Worm (Caenorhabditis elegans) whole organism, late embryonic: ENCODE measurements around the gene srab-10.

ENCODE experiments used
- C08G9.2 ChIP-seq: sonication (generic microtip); optimal IDR thresholded peaks from 2 replicates; lab custom pipeline; 2016; ENCODE audit warnings: mild to moderate bottlenecking, missing genetic modification characterization, moderate library complexity, missing compliant biosample characterization
- F13H6.1 ChIP-seq: sonication (generic microtip); optimal IDR thresholded peaks from 2 replicates; lab custom pipeline; 2016; ENCODE audit warnings: missing genetic modification characterization, missing compliant biosample characterization
- ceh-48 ChIP-seq: sonication (generic microtip); optimal IDR thresholded peaks from 2 replicates; lab custom pipeline; 2016; ENCODE audit warnings: missing genetic modification characterization, inconsistent platforms, missing compliant biosample characterization
- dmd-4 ChIP-seq: sonication (generic microtip); optimal IDR thresholded peaks from 2 replicates; lab custom pipeline; 2016; ENCODE audit warnings: borderline replicate concordance, missing genetic modification characterization, missing compliant biosample characterization
- ets-4 ChIP-seq: sonication (generic microtip); optimal IDR thresholded peaks from 2 replicates; lab custom pipeline; 2016; ENCODE audit warnings: missing genetic modification characterization, missing compliant biosample characterization
- fkh-10 ChIP-seq: fragments of 150-350 bp; optimal IDR thresholded peaks from 2 replicates; lab custom pipeline; 2014; ENCODE audit warnings: missing biosample characterization, missing genetic modification reagents, missing genetic modification characterization
- nfya-1 ChIP-seq: sonication (generic microtip); optimal IDR thresholded peaks from 2 replicates; lab custom pipeline; 2017; ENCODE audit warnings: missing genetic modification characterization, mild to moderate bottlenecking, missing compliant biosample characterization, antibody characterized with exemption, moderate library complexity
- nhr-11 ChIP-seq: fragments of 150-350 bp; optimal IDR thresholded peaks from 2 replicates; lab custom pipeline; 2014; ENCODE audit warnings: missing biosample characterization, missing genetic modification characterization
- unc-55 ChIP-seq: sonication (generic microtip); optimal IDR thresholded peaks from 2 replicates; lab custom pipeline; 2017; ENCODE audit warnings: missing biosample characterization, missing genetic modification reagents, missing genetic modification characterization

DNA sequence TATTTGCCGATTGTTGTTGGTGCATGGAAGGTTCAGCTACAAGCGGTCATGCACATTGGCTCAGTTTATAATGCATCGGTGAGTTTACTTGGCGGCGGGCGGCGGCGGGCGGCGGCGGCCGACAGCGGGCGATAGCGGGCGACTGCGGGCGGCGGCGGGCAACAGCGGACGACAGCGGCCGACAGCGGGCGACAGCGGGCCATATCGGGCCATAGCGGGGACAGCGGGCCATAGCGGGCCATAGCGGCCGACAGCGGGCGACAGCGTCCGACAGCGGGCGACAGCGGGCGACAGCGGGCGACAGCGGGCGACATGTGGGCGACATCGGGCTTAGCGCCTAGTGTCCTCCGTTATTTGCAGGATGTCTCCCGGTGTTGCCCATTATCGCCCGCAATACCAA is 12.3 kb downstream of the srab-10 start:
- TF ChIP-seq nfya-1 (tag; lab: Kevin White, UChicago), result no peak
- TF ChIP-seq ets-4 (tag; lab: Kevin White, UChicago), result no peak
- no peak for TF ChIP-seq C08G9.2
- TF ChIP-seq F13H6.1, result no peak
- TF ChIP-seq ceh-48, result no peak
- TF ChIP-seq unc-55, result no peak
- TF ChIP-seq dmd-4, result no peak
- TF ChIP-seq nhr-11, result no peak
- no peak for TF ChIP-seq fkh-10
